Worm (Caenorhabditis elegans) whole organism, L1 larva: ENCODE results near the gene nfu-1.
A peak's percentile ranks its signal among the peaks of the same experiment; 100 is the strongest.

Source experiments
- C16A3.4 ChIP-seq: fragments of 150-350 bp; optimal IDR thresholded peaks from 2 replicates; lab custom pipeline; 2014; ENCODE audit warnings: missing biosample characterization, missing genetic modification characterization
- Y116A8C.19 ChIP-seq: sonication (generic microtip); optimal IDR thresholded peaks from 2 replicates; lab custom pipeline; 2016; ENCODE audit warnings: missing compliant biosample characterization, missing genetic modification characterization, borderline replicate concordance
- alr-1 ChIP-seq: fragments of 200-800 bp; sonication (Bioruptor generic); optimal IDR thresholded peaks from 2 replicates; lab custom pipeline; 2018; ENCODE audit warnings: borderline replicate concordance, mild to moderate bottlenecking, missing genetic modification characterization, missing compliant biosample characterization
- ama-1 ChIP-seq: fragments of 150-350 bp; optimal IDR thresholded peaks from 2 replicates; lab custom pipeline; 2014
- blmp-1 ChIP-seq: fragments of 150-350 bp; optimal IDR thresholded peaks from 2 replicates; lab custom pipeline; 2014; ENCODE audit warnings: missing biosample characterization, missing genetic modification characterization
- ceh-82 ChIP-seq, 3 experiments: fragments of 150-350 bp in 1 of 3; sonication (generic microtip) in 2 of 3; optimal IDR thresholded peaks; 2 replicates each; lab custom pipeline; 2014 to 2017; ENCODE audit warnings: missing biosample characterization in 3 of 3, missing genetic modification characterization in 3 of 3
- ces-1 ChIP-seq: fragments of 150-350 bp; optimal IDR thresholded peaks from 2 replicates; lab custom pipeline; 2014; ENCODE audit warnings: missing biosample characterization, missing genetic modification reagents, missing genetic modification characterization
- dpl-1 ChIP-seq, 3 experiments: fragments of 150-350 bp in 2 of 3; sonication (generic microtip) in 1 of 3; optimal IDR thresholded peaks; 2 replicates each; lab custom pipeline; 2014 to 2017; ENCODE audit warnings: missing biosample characterization in 3 of 3, missing genetic modification characterization in 3 of 3, missing genetic modification reagents in 3 of 3
- dsc-1 ChIP-seq: sonication (generic microtip); optimal IDR thresholded peaks from 2 replicates; lab custom pipeline; 2016; ENCODE audit warnings: mild to moderate bottlenecking, missing genetic modification characterization, missing compliant biosample characterization
- egl-27 ChIP-seq, 2 experiments: fragments of 150-350 bp in 1 of 2; sonication (generic microtip); optimal IDR thresholded peaks; 3 replicates each; lab custom pipeline; 2017 to 2018; ENCODE audit warnings: missing biosample characterization in 2 of 2, missing genetic modification characterization in 2 of 2, missing genetic modification reagents in 2 of 2
- elt-3 ChIP-seq, 6 experiments: fragments of 150-350 bp in 1 of 6; sonication (generic microtip); optimal IDR thresholded peaks; 2 replicates each; lab custom pipeline; 2017 to 2018; ENCODE audit warnings: missing biosample characterization in 6 of 6, missing genetic modification characterization in 6 of 6, inconsistent platforms in 1 of 6
- ets-5 ChIP-seq: fragments of 200-800 bp; sonication (Bioruptor generic); IDR thresholded peaks from 2 replicates; pipeline ENCODE4 v1.3.6; 2022; ENCODE audit warnings: missing genetic modification characterization, missing compliant biosample characterization
- fkh-10 ChIP-seq: sonication (generic microtip); optimal IDR thresholded peaks from 2 replicates; lab custom pipeline; 2017; ENCODE audit warnings: missing biosample characterization, missing genetic modification reagents, missing genetic modification characterization
- fos-1 ChIP-seq: fragments of 150-350 bp; optimal IDR thresholded peaks from 2 replicates; lab custom pipeline; 2014; ENCODE audit warnings: missing biosample characterization, missing genetic modification characterization
- hlh-17 ChIP-seq: fragments of 200-800 bp; sonication (Bioruptor generic); optimal IDR thresholded peaks from 2 replicates; lab custom pipeline; 2018; ENCODE audit warnings: missing genetic modification characterization, mild to moderate bottlenecking, missing compliant biosample characterization, moderate library complexity, borderline replicate concordance
- hpl-2 ChIP-seq: fragments of 150-350 bp; optimal IDR thresholded peaks from 2 replicates; lab custom pipeline; 2014; ENCODE audit warnings: missing biosample characterization, missing genetic modification reagents, missing genetic modification characterization
- jun-1 ChIP-seq: fragments of 150-350 bp; optimal IDR thresholded peaks from 2 replicates; lab custom pipeline; 2014; ENCODE audit warnings: missing biosample characterization, missing genetic modification reagents, missing genetic modification characterization
- lin-14 ChIP-seq: fragments of 200-800 bp; sonication (Bioruptor generic); optimal IDR thresholded peaks from 2 replicates; lab custom pipeline; 2018; ENCODE audit warnings: mild to moderate bottlenecking, missing genetic modification characterization, moderate library complexity, missing compliant biosample characterization
- lin-15B ChIP-seq: fragments of 150-350 bp; sonication (generic microtip); optimal IDR thresholded peaks from 3 replicates; lab custom pipeline; 2014; ENCODE audit warnings: missing biosample characterization, missing genetic modification characterization
- lin-35 ChIP-seq, 2 experiments: fragments of 150-350 bp; optimal IDR thresholded peaks; 2 replicates each; lab custom pipeline; 2014; ENCODE audit warnings: missing biosample characterization in 2 of 2, missing genetic modification characterization in 2 of 2, missing genetic modification reagents in 2 of 2
- lin-39 ChIP-seq: fragments of 150-350 bp; optimal IDR thresholded peaks from 2 replicates; lab custom pipeline; 2014; ENCODE audit warnings: missing biosample characterization, missing genetic modification reagents, missing genetic modification characterization
- lsy-2 ChIP-seq, 2 experiments: fragments of 150-350 bp; optimal IDR thresholded peaks; 2 replicates each; lab custom pipeline; 2014; ENCODE audit warnings: missing biosample characterization in 2 of 2, missing genetic modification characterization in 2 of 2
- mab-9 ChIP-seq: fragments of 200-800 bp; sonication (Bioruptor generic); IDR thresholded peaks from 2 replicates; pipeline ENCODE4 v1.3.6; 2022; ENCODE audit warnings: missing genetic modification reagents, missing genetic modification characterization, missing compliant biosample characterization
- mdl-1 ChIP-seq, 2 experiments: fragments of 150-350 bp; optimal IDR thresholded peaks; 2 replicates each; lab custom pipeline; 2014 to 2017; ENCODE audit warnings: missing biosample characterization in 2 of 2, missing genetic modification characterization in 2 of 2, inconsistent platforms in 1 of 2
- mef-2 ChIP-seq: fragments of 150-350 bp; optimal IDR thresholded peaks from 2 replicates; lab custom pipeline; 2014; ENCODE audit warnings: missing biosample characterization, missing genetic modification characterization
- mep-1 ChIP-seq: fragments of 150-350 bp; optimal IDR thresholded peaks from 2 replicates; lab custom pipeline; 2014; ENCODE audit warnings: missing biosample characterization, missing genetic modification characterization
- nhr-12 ChIP-seq: sonication (generic microtip); optimal IDR thresholded peaks from 2 replicates; lab custom pipeline; 2017; ENCODE audit warnings: missing biosample characterization, missing genetic modification characterization
- nhr-19 ChIP-seq: fragments of 200-800 bp; sonication (Bioruptor generic); conservative IDR thresholded peaks from 2 replicates; pipeline ENCODE4 v1.3.6; 2022; ENCODE audit warnings: missing genetic modification characterization, missing compliant biosample characterization
- nhr-20 ChIP-seq: sonication (generic microtip); optimal IDR thresholded peaks from 2 replicates; lab custom pipeline; 2016; ENCODE audit warnings: mild to moderate bottlenecking, missing genetic modification characterization, missing compliant biosample characterization
- nhr-237 ChIP-seq: fragments of 150-350 bp; optimal IDR thresholded peaks from 2 replicates; lab custom pipeline; 2014; ENCODE audit warnings: missing biosample characterization, missing genetic modification characterization
- nhr-47 ChIP-seq: sonication (generic microtip); optimal IDR thresholded peaks from 2 replicates; lab custom pipeline; 2016; ENCODE audit warnings: mild to moderate bottlenecking, missing genetic modification characterization, moderate library complexity, missing compliant biosample characterization
- nhr-71 ChIP-seq: sonication (generic microtip); optimal IDR thresholded peaks from 2 replicates; lab custom pipeline; 2016; ENCODE audit warnings: mild to moderate bottlenecking, missing genetic modification characterization, moderate library complexity, missing compliant biosample characterization
- nhr-77 ChIP-seq: fragments of 150-350 bp; optimal IDR thresholded peaks from 2 replicates; lab custom pipeline; 2014; ENCODE audit warnings: missing biosample characterization, missing genetic modification characterization
- nhr-85 ChIP-seq: sonication (generic microtip); peaks from one replicate; lab custom pipeline; 2016; ENCODE audit warnings: missing genetic modification characterization, inconsistent platforms, missing compliant biosample characterization
- rnt-1 ChIP-seq: sonication (generic microtip); optimal IDR thresholded peaks from 2 replicates; lab custom pipeline; 2016; ENCODE audit warnings: mild to moderate bottlenecking, missing genetic modification characterization, moderate library complexity, missing compliant biosample characterization
- skn-1 ChIP-seq: fragments of 150-350 bp; optimal IDR thresholded peaks from 2 replicates; lab custom pipeline; 2014; ENCODE audit warnings: missing biosample characterization, missing genetic modification characterization
- sox-4 ChIP-seq: sonication (generic microtip); optimal IDR thresholded peaks from 2 replicates; lab custom pipeline; 2016; ENCODE audit warnings: missing genetic modification characterization, missing compliant biosample characterization
- sup-37 ChIP-seq: fragments of 200-800 bp; sonication (Bioruptor generic); optimal IDR thresholded peaks from 2 replicates; lab custom pipeline; 2018; ENCODE audit warnings: mild to moderate bottlenecking, missing genetic modification characterization, missing compliant biosample characterization
- tbx-2 ChIP-seq: sonication (generic microtip); optimal IDR thresholded peaks from 2 replicates; lab custom pipeline; 2016; ENCODE audit warnings: missing genetic modification characterization, missing compliant biosample characterization
- unc-130 ChIP-seq: fragments of 150-350 bp; optimal IDR thresholded peaks from 2 replicates; lab custom pipeline; 2017; ENCODE audit warnings: missing biosample characterization, missing genetic modification characterization, inconsistent platforms
- unc-62 ChIP-seq: fragments of 150-350 bp; optimal IDR thresholded peaks from 2 replicates; lab custom pipeline; 2014; ENCODE audit warnings: missing biosample characterization, missing genetic modification reagents, missing genetic modification characterization
- unc-86 ChIP-seq: sonication (generic microtip); optimal IDR thresholded peaks from 2 replicates; lab custom pipeline; 2016; ENCODE audit warnings: missing genetic modification characterization, missing compliant biosample characterization
- ztf-11 ChIP-seq, 2 experiments: sonication (generic microtip); optimal IDR thresholded peaks; 2 replicates each; lab custom pipeline; 2016 to 2017; ENCODE audit warnings: missing genetic modification characterization in 2 of 2, missing biosample characterization in 1 of 2, missing compliant biosample characterization in 1 of 2
- ztf-4 ChIP-seq: fragments of 150-350 bp; optimal IDR thresholded peaks from 2 replicates; lab custom pipeline; 2014; ENCODE audit warnings: missing biosample characterization, missing genetic modification characterization

nfu-1 gene

ce11 chrIV:10339701-10340100 lies 47.5 kb upstream of the nfu-1 start (continued):
- TF ChIP-seq ets-5: no peak
- no peak for TF ChIP-seq tbx-2 (tag; lab: Kevin White, UChicago)
- TF ChIP-seq nhr-12 (tag; lab: Kevin White, UChicago): no peak
- TF ChIP-seq jun-1: no peak
- TF ChIP-seq hlh-17 (GFP tag; lab: Kevin White, UChicago): no peak
- TF ChIP-seq nhr-85: no peak
- no peak for TF ChIP-seq alr-1 (tag; lab: Kevin White, UChicago)
- TF ChIP-seq lin-14 (GFP tag; lab: Kevin White, UChicago): peak; percentile 25
- TF ChIP-seq Y116A8C.19 (tag; lab: Kevin White, UChicago): no peak
- TF ChIP-seq sox-4 (tag; lab: Kevin White, UChicago): peak; percentile 3
- TF ChIP-seq fos-1 (tag; lab: Kevin White, UChicago): no peak

- TF ChIP-seq fkh-10 (GFP tag; lab: Kevin White, UChicago) (peak; percentile 48), skn-1 (tag; lab: Kevin White, UChicago) (peak; percentile 4), mep-1 (tag; lab: Kevin White, UChicago) (peak; percentile 30), lin-39 (peak; percentile 64), ztf-11 (tag; optimal IDR thresholded peaks at IDR 0.05; lab: Kevin White, UChicago) (peak in 1 of 2 experiments; percentile 27), nhr-237 (tag; lab: Kevin White, UChicago) (no peak), ztf-4 (tag; lab: Kevin White, UChicago) (no peak), nhr-71 (tag; lab: Kevin White, UChicago) (peak; percentile 49), unc-86 (tag; lab: Kevin White, UChicago) (peak; percentile 62), alr-1 (tag; lab: Kevin White, UChicago) (no peak), tbx-2 (tag; lab: Kevin White, UChicago) (no peak), nhr-19 (GFP tag; lab: Robert Waterston, UW) (peak; percentile 36; the same call in 1 of the 2 replicates), mdl-1 (tag; optimal IDR thresholded peaks at IDR 0.05; lab: Kevin White, UChicago) (peak in 1 of 2 experiments; percentile 18), mef-2 (tag; lab: Kevin White, UChicago) (peak; percentile 9), unc-130 (tag; lab: Kevin White, UChicago) (peak; percentile 35), ceh-82 (tag; optimal IDR thresholded peaks at IDR 0.05; lab: Kevin White, UChicago) (peak in 1 of 3 experiments; percentile 53), rnt-1 (peak; percentile 72), ces-1 (GFP tag; lab: Kevin White, UChicago) (peak; percentile 34), lsy-2 (tag; optimal IDR thresholded peaks at IDR 0.05; lab: Kevin White, UChicago) (peak in 1 of 2 experiments; percentile 21), lin-15B (no peak), lin-14 (GFP tag; lab: Kevin White, UChicago) (peak; percentile 9), egl-27 (tag; optimal IDR thresholded peaks at IDR 0.05; lab: Kevin White, UChicago) (no peak)
- TF ChIP-seq, all 84 proteins: peak for 16
Measured at ce11 chrIV:10341618-10342360, 45.4 kb upstream of the nfu-1 start.

DNA sequence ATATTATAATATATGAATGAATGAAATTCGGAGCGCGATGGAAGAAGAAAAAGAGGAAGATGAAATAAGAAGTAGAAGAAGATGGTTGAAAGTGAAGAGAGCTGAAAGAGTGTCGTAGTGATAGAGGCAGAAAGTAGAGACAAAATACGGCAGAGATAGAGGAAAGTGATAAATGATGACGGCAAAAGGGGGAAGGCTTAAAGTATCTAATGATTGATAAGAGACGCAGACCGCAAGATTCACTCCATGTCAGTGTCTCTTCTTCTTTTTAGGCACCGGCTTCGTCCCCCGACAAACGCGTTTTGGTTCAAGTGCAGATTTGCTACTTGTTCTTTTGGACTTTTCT lies 44.9 kb upstream of the nfu-1 start:
- TF ChIP-seq lin-35 (GFP tag; optimal IDR thresholded peaks at IDR 0.05; lab: Kevin White, UChicago) (peak in 1 of 2 experiments; percentile 50), fos-1 (tag; lab: Kevin White, UChicago) (peak; percentile 63), sup-37 (GFP tag; lab: Kevin White, UChicago) (peak; percentile 2), nhr-47 (tag; lab: Kevin White, UChicago) (peak; percentile 67), fkh-10 (GFP tag; lab: Kevin White, UChicago) (no peak), ces-1 (GFP tag; lab: Kevin White, UChicago) (no peak), blmp-1 (tag; lab: Kevin White, UChicago) (peak; percentile 98), rnt-1 (peak; percentile 71), nhr-85 (peak; percentile 68), elt-3 (tag; optimal IDR thresholded peaks at IDR 0.05; lab: Kevin White, UChicago) (peak in 3 of 6 experiments; percentile 39 to 90 (median 60)), dpl-1 (GFP tag; optimal IDR thresholded peaks at IDR 0.05; lab: Kevin White, UChicago) (peak in 1 of 3 experiments; percentile 5), sox-4 (tag; lab: Kevin White, UChicago) (peak; percentile 32), lin-39 (peak; percentile 67), lin-14 (GFP tag; lab: Kevin White, UChicago) (peak; percentile 80), ama-1 (lab: Kevin White, UChicago) (no peak), nhr-20 (tag; lab: Kevin White, UChicago) (peak; percentile 71), unc-62 (no peak), hpl-2 (GFP tag; lab: Kevin White, UChicago) (peak; percentile 15), ceh-82 (tag; optimal IDR thresholded peaks at IDR 0.05; lab: Kevin White, UChicago) (peak in 1 of 3 experiments; percentile 40), nhr-19 (GFP tag; lab: Robert Waterston, UW) (peak; percentile 47), mab-9 (GFP tag; lab: Robert Waterston, UW) (0 out of 2 replicates have a peak, but pooled peaks have one; percentile 10), jun-1 (peak; percentile 87), dsc-1 (tag; lab: Kevin White, UChicago) (peak; percentile 64), ets-5 (no peak), nhr-77 (tag; lab: Kevin White, UChicago) (peak; percentile 39), nhr-237 (tag; lab: Kevin White, UChicago) (no peak), nhr-71 (tag; lab: Kevin White, UChicago) (peak; percentile 85), lsy-2 (tag; optimal IDR thresholded peaks at IDR 0.05; lab: Kevin White, UChicago) (peak; percentile 25 to 61), C16A3.4 (tag; lab: Kevin White, UChicago) (peak; percentile 46)
